Worm (Caenorhabditis elegans) whole organism, midembryonic: ENCODE measurements around the gene srt-17.

Experiments
- T22C8.4 ChIP-seq: fragments of 200-800 bp; sonication (Bioruptor generic); IDR thresholded peaks from 2 replicates; pipeline ENCODE4 v1.3.6; 2022; ENCODE audit warnings: missing genetic modification characterization, missing compliant biosample characterization
- cog-1 ChIP-seq: sonication (generic microtip); optimal IDR thresholded peaks from 2 replicates; lab custom pipeline; 2016; ENCODE audit warnings: missing genetic modification characterization, missing compliant biosample characterization
- flt-1 ChIP-seq: fragments of 200-800 bp; sonication (Bioruptor generic); IDR thresholded peaks from 2 replicates; pipeline ENCODE4 v1.3.6; 2022; ENCODE audit warnings: missing genetic modification characterization, missing compliant biosample characterization
- klf-2 ChIP-seq: fragments of 200-800 bp; sonication (Bioruptor generic); conservative IDR thresholded peaks from 2 replicates; pipeline ENCODE4 v1.3.6; 2022; ENCODE audit warnings: missing genetic modification reagents, missing genetic modification characterization, missing compliant biosample characterization
- med-1 ChIP-seq: sonication (generic microtip); optimal IDR thresholded peaks from 2 replicates; lab custom pipeline; 2017; ENCODE audit warnings: missing genetic modification characterization, mild to moderate bottlenecking, missing compliant biosample characterization, antibody characterized with exemption, missing genetic modification reagents; ENCODE audit not compliant: insufficient read depth
- ref-1 ChIP-seq: fragments of 200-800 bp; sonication (Bioruptor generic); conservative IDR thresholded peaks from 2 replicates; pipeline ENCODE4 v1.3.6; 2022; ENCODE audit warnings: missing genetic modification reagents, missing genetic modification characterization, missing compliant biosample characterization
- tab-1 ChIP-seq: fragments of 200-800 bp; sonication (Bioruptor generic); IDR thresholded peaks from 2 replicates; pipeline ENCODE4 v1.3.6; 2022; ENCODE audit warnings: missing genetic modification characterization, missing compliant biosample characterization
- ztf-23 ChIP-seq: fragments of 200-800 bp; sonication (Bioruptor generic); IDR thresholded peaks from 2 replicates; pipeline ENCODE4 v1.3.6; 2022; ENCODE audit warnings: missing genetic modification reagents, missing genetic modification characterization, missing compliant biosample characterization
- ztf-29 ChIP-seq: fragments of 200-800 bp; sonication (Bioruptor generic); IDR thresholded peaks from 2 replicates; pipeline ENCODE4 v1.3.6; 2022; ENCODE audit warnings: missing genetic modification reagents, missing genetic modification characterization, missing compliant biosample characterization

srt-17 gene

ce11 chrV:624922-625321, at the start of gene srt-17:
Gene srt-17 (minus strand): TSS chrV:625022.
- TF ChIP-seq ref-1 (no peak), T22C8.4 (no peak), ztf-29 (no peak), tab-1 (GFP tag; lab: Robert Waterston, UW) (no peak), klf-2 (no peak), med-1 (GFP tag; lab: Kevin White, UChicago) (no peak), ztf-23 (GFP tag; lab: Robert Waterston, UW) (no peak), cog-1 (tag; lab: Kevin White, UChicago) (no peak), flt-1 (GFP tag; lab: Robert Waterston, UW) (no peak)

DNA sequence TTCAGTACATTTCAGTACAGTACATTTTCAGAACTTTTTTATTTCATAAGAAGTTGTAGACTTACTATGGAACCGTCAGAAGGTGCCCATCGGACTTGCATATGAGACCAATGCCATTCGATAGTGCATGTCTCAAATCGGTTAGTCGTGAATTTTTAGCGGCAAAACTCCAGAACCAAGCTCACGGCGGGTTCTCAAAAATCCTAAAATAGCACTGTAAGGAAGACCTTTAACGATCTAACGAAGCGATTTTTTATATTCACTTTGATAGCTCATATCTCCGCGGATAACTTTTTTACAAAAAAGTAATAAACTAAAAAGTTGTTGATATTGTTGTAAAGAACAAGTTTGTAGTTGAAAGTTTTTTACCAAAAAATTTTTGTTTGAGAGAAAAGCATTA, 49.4 kb upstream of the srt-17 start, which contains the start of gene sru-25:
Gene sru-25 (minus strand): TSS at position 101 of the 400 bp plus-strand sequence.
- TF ChIP-seq flt-1 (GFP tag; lab: Robert Waterston, UW) (no peak), med-1 (GFP tag; lab: Kevin White, UChicago) (no peak), ztf-29 (no peak), klf-2 (no peak), ref-1 (no peak), tab-1 (GFP tag; lab: Robert Waterston, UW) (no peak), ztf-23 (GFP tag; lab: Robert Waterston, UW) (no peak), T22C8.4 (no peak), cog-1 (tag; lab: Kevin White, UChicago) (no peak)

- TF ChIP-seq ref-1 (no peak), flt-1 (GFP tag; lab: Robert Waterston, UW) (no peak), tab-1 (GFP tag; lab: Robert Waterston, UW) (no peak), T22C8.4 (no peak), ztf-29 (no peak), ztf-23 (GFP tag; lab: Robert Waterston, UW) (no peak)
These were observed 46.5 kb upstream of the srt-17 start, which contains the start of gene sru-24 for ce11 chrV:671342-671741. Gene sru-24 (minus strand): TSS chrV:671442.

DNA sequence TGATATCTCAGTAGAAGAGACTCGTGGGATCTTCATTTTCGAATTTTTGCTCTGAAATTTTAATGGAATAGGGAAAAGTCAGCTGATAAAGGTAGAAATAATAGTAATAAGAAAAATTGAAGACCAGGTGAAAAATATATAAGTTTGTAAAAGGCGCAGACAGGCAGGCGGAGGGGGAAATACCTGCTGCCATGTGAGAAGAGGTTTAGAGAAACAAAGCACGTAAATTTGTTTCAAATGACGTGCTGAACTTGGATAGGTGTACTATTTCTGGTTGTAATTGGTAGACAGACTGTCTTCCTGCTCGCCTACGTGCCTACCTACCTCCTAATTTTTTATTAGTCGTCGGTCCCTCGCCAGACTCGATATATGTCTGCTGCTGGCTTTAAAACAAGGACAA, 42.6 kb upstream of the srt-17 start, which contains the start of gene nhr-180:
Gene nhr-180 (minus strand): TSS at position 52 of the 400 bp plus-strand sequence.
- TF ChIP-seq ztf-23 (GFP tag; lab: Robert Waterston, UW) (no peak), tab-1 (GFP tag; lab: Robert Waterston, UW) (no peak), T22C8.4 (no peak), klf-2 (no peak), ztf-29 (no peak), cog-1 (tag; lab: Kevin White, UChicago) (no peak), med-1 (GFP tag; lab: Kevin White, UChicago) (no peak), ref-1 (no peak), flt-1 (GFP tag; lab: Robert Waterston, UW) (no peak)

ce11 chrV:664337-664847, 39.6 kb upstream of the srt-17 start, which contains the start of the genes F31F4.11 and srh-266:
Gene F31F4.11 (minus strand): TSS chrV:664437.
Gene srh-266 (plus strand): TSS chrV:664797.
- TF ChIP-seq T22C8.4 (no peak), klf-2 (no peak), flt-1 (GFP tag; lab: Robert Waterston, UW) (no peak), med-1 (GFP tag; lab: Kevin White, UChicago) (no peak), ztf-23 (GFP tag; lab: Robert Waterston, UW) (no peak), cog-1 (tag; lab: Kevin White, UChicago) (no peak), ref-1 (no peak), ztf-29 (no peak), tab-1 (GFP tag; lab: Robert Waterston, UW) (no peak)

DNA sequence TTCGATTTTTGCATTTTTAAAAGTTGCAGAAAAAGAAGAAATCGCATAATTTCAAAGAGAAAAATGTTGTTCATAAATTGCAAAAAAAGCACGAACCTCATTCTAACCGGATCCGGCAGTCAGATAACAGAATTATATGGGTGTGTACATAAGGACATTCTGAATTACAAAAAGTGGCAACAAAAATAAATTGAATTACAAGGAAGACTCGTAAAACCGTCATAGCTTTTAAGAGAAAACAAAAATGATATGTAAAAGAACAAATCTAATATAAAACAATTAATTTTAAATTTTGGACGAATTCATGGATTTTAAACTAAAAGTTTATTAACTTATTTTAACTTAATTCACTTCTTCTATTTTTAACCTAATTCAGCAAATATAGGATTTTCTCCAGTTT, 35.4 kb upstream of the srt-17 start, which contains the start of gene F31F4.17:
Gene F31F4.17 (minus strand): TSS at position 101 of the 400 bp plus-strand sequence.
- TF ChIP-seq ref-1 = no peak
- no peak for TF ChIP-seq ztf-23 (GFP tag; lab: Robert Waterston, UW)
- TF ChIP-seq klf-2 = no peak
- TF ChIP-seq tab-1 (GFP tag; lab: Robert Waterston, UW) = no peak
- TF ChIP-seq ztf-29 = no peak
- TF ChIP-seq T22C8.4 = no peak
- TF ChIP-seq cog-1 (tag; lab: Kevin White, UChicago) = no peak
- TF ChIP-seq med-1 (GFP tag; lab: Kevin White, UChicago) = no peak
- TF ChIP-seq flt-1 (GFP tag; lab: Robert Waterston, UW) = no peak

DNA sequence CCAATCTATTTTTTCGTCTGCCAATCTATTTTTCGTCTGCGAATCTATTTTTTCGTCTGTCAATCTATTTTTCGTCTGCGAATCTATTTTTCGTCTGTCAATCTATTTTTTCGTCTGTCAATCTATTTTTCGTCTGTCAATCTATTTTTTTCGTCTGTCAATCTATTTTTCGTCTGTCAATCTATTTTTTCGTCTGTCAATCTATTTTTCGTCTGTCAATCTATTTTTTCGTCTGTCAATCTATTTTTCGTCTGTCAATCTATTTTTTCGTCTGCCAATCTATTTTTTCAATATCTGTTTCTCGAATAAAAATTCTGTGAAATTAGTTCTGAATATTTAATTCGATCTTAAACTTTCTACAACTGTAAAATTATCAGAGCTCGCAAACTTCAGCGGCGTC, 33.3 kb upstream of the srt-17 start:
- TF ChIP-seq klf-2 = peak; percentile 59; the same call in 1 of the 2 replicates
- TF ChIP-seq flt-1 (GFP tag; lab: Robert Waterston, UW) = peak; percentile 68; the same call in 1 of the 2 replicates

ce11 chrV:657678-658077, 32.9 kb upstream of the srt-17 start, which contains the start of gene srh-246:
Gene srh-246 (minus strand): TSS chrV:657778.
- TF ChIP-seq klf-2 (no peak), tab-1 (GFP tag; lab: Robert Waterston, UW) (no peak), ztf-23 (GFP tag; lab: Robert Waterston, UW) (no peak), cog-1 (tag; lab: Kevin White, UChicago) (no peak), flt-1 (GFP tag; lab: Robert Waterston, UW) (no peak), T22C8.4 (no peak), ztf-29 (no peak), med-1 (GFP tag; lab: Kevin White, UChicago) (no peak), ref-1 (no peak)

DNA sequence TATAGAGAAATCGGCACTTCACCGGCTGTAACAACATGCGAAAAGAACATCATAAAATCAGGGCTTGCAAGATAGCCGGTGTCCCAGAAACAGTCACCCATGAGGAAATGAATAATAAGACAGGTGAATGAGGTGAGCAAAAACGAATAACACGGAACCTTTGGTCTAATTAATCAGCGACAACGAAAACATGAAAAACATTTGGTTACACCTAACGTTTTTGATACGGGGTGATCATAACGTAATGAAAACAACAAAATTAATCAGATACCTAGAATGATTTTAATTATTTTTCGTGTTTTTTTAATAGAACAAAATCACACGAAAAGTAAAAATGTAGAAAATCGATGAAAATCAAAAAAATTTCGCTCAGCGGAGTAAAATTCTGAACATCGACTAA, 31.0 kb upstream of the srt-17 start, which contains the start of gene srh-245:
Gene srh-245 (minus strand): TSS at position 101 of the 400 bp plus-strand sequence.
- no peak for TF ChIP-seq ref-1
- no peak for TF ChIP-seq ztf-23 (GFP tag; lab: Robert Waterston, UW)
- no peak for TF ChIP-seq tab-1 (GFP tag; lab: Robert Waterston, UW)
- no peak for TF ChIP-seq med-1 (GFP tag; lab: Kevin White, UChicago)
- no peak for TF ChIP-seq T22C8.4
- no peak for TF ChIP-seq flt-1 (GFP tag; lab: Robert Waterston, UW)
- TF ChIP-seq ztf-29 = no peak
- TF ChIP-seq klf-2 = no peak
- TF ChIP-seq cog-1 (tag; lab: Kevin White, UChicago) = no peak

DNA sequence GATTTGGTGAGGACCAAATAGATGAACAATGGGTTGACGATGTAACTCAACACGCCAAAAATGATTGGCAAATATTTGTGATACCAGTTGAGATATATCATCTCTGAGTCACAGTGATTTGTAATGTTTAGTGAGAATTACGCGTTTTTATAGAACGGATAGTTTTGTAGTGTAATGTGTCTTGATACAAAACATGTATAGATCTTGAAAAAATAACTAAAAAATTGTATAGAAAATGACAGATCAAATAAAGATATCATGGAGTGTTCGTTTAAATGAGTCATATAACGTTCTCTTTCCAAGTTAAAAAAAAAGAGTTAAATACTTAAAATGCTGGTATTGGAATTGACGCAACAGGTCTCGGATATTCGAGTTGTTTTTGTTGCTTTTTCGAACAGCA, 29.6 kb upstream of the srt-17 start, which contains the start of gene srj-6:
Gene srj-6 (minus strand): TSS at position 101 of the 400 bp plus-strand sequence.
- no peak for TF ChIP-seq med-1 (GFP tag; lab: Kevin White, UChicago)
- no peak for TF ChIP-seq klf-2
- no peak for TF ChIP-seq ref-1
- no peak for TF ChIP-seq ztf-29
